Fruit fly (Drosophila melanogaster) ovary, adult (tissue): ENCODE data around the gene CG11997.

Experiments used
- CG17801 ChIP-seq: fragments of 200-800 bp; optimal IDR thresholded peaks from 2 replicates; lab custom pipeline; 2019; ENCODE audit warnings: missing biosample characterization, mild to moderate bottlenecking, missing genetic modification characterization, moderate library complexity; ENCODE audit not compliant: partially characterized antibody

Gene CG11997

dm6 chr3R:9168012-9168411 is 9.3 kb upstream of the CG11997 start:
- TF ChIP-seq CG17801 (GFP tag; lab: Kevin White, UChicago) = no peak

- no peak for TF ChIP-seq CG17801 (GFP tag; lab: Kevin White, UChicago)
These were observed 6.1 kb upstream of the CG11997 start for dm6 chr3R:9171237-9171636.

- no peak for TF ChIP-seq CG17801 (GFP tag; lab: Kevin White, UChicago)
These were observed 2.5 kb upstream of the CG11997 start for dm6 chr3R:9174769-9175168.

- TF ChIP-seq CG17801 (GFP tag; lab: Kevin White, UChicago) = no peak
These were observed 12.7 kb downstream of the CG11997 start for dm6 chr3R:9189890-9190640.

- TF ChIP-seq CG17801 (GFP tag; lab: Kevin White, UChicago) = no peak
These were observed 18.5 kb downstream of the CG11997 start for dm6 chr3R:9195821-9196220.

dm6 chr3R:9213029-9213428 is 35.7 kb downstream of the CG11997 start:
- no peak for TF ChIP-seq CG17801 (GFP tag; lab: Kevin White, UChicago)

- no peak for TF ChIP-seq CG17801 (GFP tag; lab: Kevin White, UChicago)
These were observed 36.9 kb downstream of the CG11997 start for dm6 chr3R:9214235-9214634.

- TF ChIP-seq CG17801 (GFP tag; lab: Kevin White, UChicago) = no peak
These were observed 38.2 kb downstream of the CG11997 start for dm6 chr3R:9215551-9215950.

- TF ChIP-seq CG17801 (GFP tag; lab: Kevin White, UChicago) = no peak
These were observed 40.3 kb downstream of the CG11997 start for dm6 chr3R:9217607-9218006.

- TF ChIP-seq CG17801 (GFP tag; lab: Kevin White, UChicago) = no peak
These were observed 42.9 kb downstream of the CG11997 start for dm6 chr3R:9220064-9220864.

dm6 chr3R:9222355-9222754 is 45.0 kb downstream of the CG11997 start:
- TF ChIP-seq CG17801 (GFP tag; lab: Kevin White, UChicago) = peak; percentile 81

dm6 chr3R:9224807-9225206 is 47.5 kb downstream of the CG11997 start:
- TF ChIP-seq CG17801 (GFP tag; lab: Kevin White, UChicago) = peak; percentile 12

dm6 chr3R:9226146-9226545 is 48.8 kb downstream of the CG11997 start:
- TF ChIP-seq CG17801 (GFP tag; lab: Kevin White, UChicago) = no peak

dm6 chr3R:9226701-9227313 is 49.5 kb downstream of the CG11997 start:
- TF ChIP-seq CG17801 (GFP tag; lab: Kevin White, UChicago) = peak; percentile 91

- TF ChIP-seq CG17801 (GFP tag; lab: Kevin White, UChicago) = peak; percentile 86
These were observed 50.0 kb downstream of the CG11997 start for dm6 chr3R:9227330-9227729.
